Worm (Caenorhabditis elegans) whole organism, young adult: Measurements from ENCODE around the gene txt-4.

Experiments
- F33H1.4 ChIP-seq: fragments of 200-800 bp; sonication (Bioruptor generic); IDR thresholded peaks from 2 replicates; pipeline ENCODE4 v1.3.6; 2022; ENCODE audit warnings: missing genetic modification reagents, missing genetic modification characterization, missing compliant biosample characterization
- T07F8.4 ChIP-seq: sonication (generic microtip); optimal IDR thresholded peaks from 2 replicates; lab custom pipeline; 2016; ENCODE audit warnings: mild to moderate bottlenecking, missing genetic modification characterization, moderate library complexity, missing compliant biosample characterization
- Y53G8AR.9 ChIP-seq: fragments of 200-800 bp; sonication (Bioruptor generic); conservative IDR thresholded peaks from 2 replicates; pipeline ENCODE4 v1.3.6; 2022; ENCODE audit warnings: missing genetic modification reagents, missing genetic modification characterization, missing compliant biosample characterization
- Y95B8A.8 ChIP-seq: fragments of 200-800 bp; sonication (Bioruptor generic); IDR thresholded peaks from 2 replicates; pipeline ENCODE4 v1.3.6; 2022; ENCODE audit warnings: missing genetic modification reagents, missing genetic modification characterization, missing compliant biosample characterization
- aptf-3 ChIP-seq: fragments of 200-800 bp; sonication (Bioruptor generic); IDR thresholded peaks from 2 replicates; pipeline ENCODE4 v1.3.6; 2022; ENCODE audit warnings: missing genetic modification characterization, missing compliant biosample characterization
- dox-1 ChIP-seq: fragments of 200-800 bp; sonication (Bioruptor generic); IDR thresholded peaks from 2 replicates; pipeline ENCODE4 v1.3.6; 2022; ENCODE audit warnings: missing genetic modification reagents, missing genetic modification characterization, missing compliant biosample characterization
- egrh-3 ChIP-seq: fragments of 200-800 bp; sonication (Bioruptor generic); IDR thresholded peaks from 2 replicates; pipeline ENCODE4 v1.3.6; 2022; ENCODE audit warnings: missing genetic modification reagents, missing genetic modification characterization, missing compliant biosample characterization
- nfyb-1 ChIP-seq: fragments of 200-800 bp; sonication (Bioruptor generic); IDR thresholded peaks from 2 replicates; pipeline ENCODE4 v1.3.6; 2022; ENCODE audit warnings: missing genetic modification reagents, missing genetic modification characterization, missing compliant biosample characterization
- nhr-80 ChIP-seq: sonication (generic microtip); optimal IDR thresholded peaks from 2 replicates; lab custom pipeline; 2016; ENCODE audit warnings: missing genetic modification characterization, missing compliant biosample characterization
- rcor-1 ChIP-seq: fragments of 200-800 bp; sonication (Bioruptor generic); IDR thresholded peaks from 2 replicates; pipeline ENCODE4 v1.3.6; 2022; ENCODE audit warnings: missing genetic modification reagents, missing genetic modification characterization, missing compliant biosample characterization
- zfh-2 ChIP-seq: fragments of 200-800 bp; sonication (Bioruptor generic); conservative IDR thresholded peaks from 2 replicates; pipeline ENCODE4 v1.3.6; 2022; ENCODE audit warnings: missing genetic modification reagents, missing genetic modification characterization, missing compliant biosample characterization

Gene txt-4

DNA sequence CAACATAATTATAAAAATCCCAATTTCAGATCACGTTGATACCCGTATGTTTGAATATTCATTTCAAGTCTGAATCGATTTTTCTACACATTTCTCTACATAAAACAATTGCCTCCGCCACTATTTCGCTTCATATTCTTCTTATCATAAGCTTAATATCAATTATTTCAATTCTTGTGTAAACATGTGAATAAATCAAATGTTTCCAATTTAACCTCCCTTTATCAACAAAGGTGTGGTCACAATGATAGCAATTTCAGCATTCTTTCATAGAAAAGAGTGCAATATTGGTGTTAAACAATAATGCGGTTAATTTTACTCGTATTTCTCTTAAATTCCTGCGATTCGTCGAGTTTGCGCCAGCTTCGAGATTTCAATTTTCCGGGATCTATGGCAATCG lies 49.6 kb downstream of the txt-4 start, which contains the start of gene Y41D4B.17:
Gene Y41D4B.17 (plus strand): TSS at position 174 of the 400 bp plus-strand sequence.
- peak; percentile 24 for TF ChIP-seq nhr-80
- no peak for TF ChIP-seq aptf-3 (GFP tag; lab: Robert Waterston, UW)
- TF ChIP-seq, all 124 proteins: peak for 1

DNA sequence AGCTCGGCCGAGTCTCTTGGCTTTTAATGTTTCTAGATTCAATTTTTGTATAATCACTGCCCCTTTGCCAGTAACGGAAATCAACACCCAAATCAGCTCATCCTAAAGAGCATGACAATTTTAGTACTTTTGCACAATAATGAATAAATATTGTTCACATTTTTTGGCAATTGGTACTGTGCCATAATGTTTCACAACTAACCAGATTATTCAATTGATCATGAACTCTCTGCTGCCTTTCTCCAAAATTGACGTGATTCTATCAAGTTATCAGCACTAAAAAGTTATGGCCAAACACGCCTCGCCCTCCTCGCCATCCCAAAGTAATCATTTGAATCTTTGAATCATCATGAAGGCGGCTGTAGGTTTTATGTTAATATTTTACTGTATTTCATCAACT lies 51.5 kb downstream of the txt-4 start, which contains the start of gene hpo-6:
Gene hpo-6 (plus strand): TSS at position 301 of the 400 bp plus-strand sequence.
- TF ChIP-seq Y95B8A.8 (GFP tag; lab: Robert Waterston, UW), result no peak
- TF ChIP-seq dox-1, result no peak
- TF ChIP-seq zfh-2 (GFP tag; lab: Robert Waterston, UW), result no peak
- TF ChIP-seq nfyb-1, result no peak
- no peak for TF ChIP-seq egrh-3 (GFP tag; lab: Robert Waterston, UW)
- TF ChIP-seq T07F8.4 (tag; lab: Kevin White, UChicago), result no peak
- TF ChIP-seq Y53G8AR.9 (GFP tag; lab: Robert Waterston, UW), result no peak

- no peak for TF ChIP-seq rcor-1 (GFP tag; lab: Robert Waterston, UW)
- TF ChIP-seq F33H1.4 (GFP tag; lab: Robert Waterston, UW), result no peak
- TF ChIP-seq, all 124 proteins: peak for 0
These were observed 53.2 kb downstream of the txt-4 start, which contains the start of gene Y41D4B.15 for ce11 chrIV:1563476-1564131. Y41D4B.15 (plus strand) TSS chrIV:1564081.
